Worm (Caenorhabditis elegans): Measurements from ENCODE around the gene K07E3.1.
A peak's percentile ranks its signal among the peaks of the same experiment; 100 is the strongest.

ce11 chrX:8083919-8084318 is 26.3 kb upstream of the K07E3.1 start, which contains the start of gene K07E3.4:
- TF ChIP-seq ces-1 (GFP tag; optimal IDR thresholded peaks at IDR 0.05) (no peak), mdl-1 (tag; optimal IDR thresholded peaks at IDR 0.05) (peak; percentile 67 to 91), lin-1 (GFP tag; IDR thresholded peaks at IDR 0.05) (peak; percentile 43; the same call in 1 of the 2 replicates), egl-27 (tag; optimal IDR thresholded peaks at IDR 0.05) (no peak), T26A8.4 (GFP tag; IDR thresholded peaks at IDR 0.05) (no peak), dmd-8 (GFP tag; IDR thresholded peaks at IDR 0.05) (no peak), zag-1 (tag; optimal IDR thresholded peaks at IDR 0.05) (no peak), zip-11 (GFP tag; IDR thresholded peaks at IDR 0.05) (no peak), ceh-82 (tag; optimal IDR thresholded peaks at IDR 0.05) (no peak), aly-2 (tag; optimal IDR thresholded peaks at IDR 0.05) (no peak), dve-1 (tag; optimal IDR thresholded peaks at IDR 0.05; ENCODE audit: insufficient read depth) (peak; percentile 84), vab-7 (GFP tag; IDR thresholded peaks at IDR 0.05) (no peak)
